Worm (Caenorhabditis elegans) whole organism, mixed stage, embryonic: ENCODE measurements around the gene sma-6.

Source experiments
- bed-3 ChIP-seq: fragments of 200-800 bp; sonication (Bioruptor generic); optimal IDR thresholded peaks from 3 replicates; lab custom pipeline; 2018; ENCODE audit warnings: mild to moderate bottlenecking, missing genetic modification characterization, moderate library complexity, missing compliant biosample characterization
- ces-1 ChIP-seq: fragments of 150-350 bp; optimal IDR thresholded peaks from 2 replicates; lab custom pipeline; 2014; ENCODE audit warnings: missing biosample characterization, missing genetic modification reagents, missing genetic modification characterization
- drap-1 ChIP-seq: fragments of 200-800 bp; sonication (Bioruptor generic); optimal IDR thresholded peaks from 3 replicates; lab custom pipeline; 2018; ENCODE audit warnings: mild to moderate bottlenecking, missing genetic modification characterization, missing compliant biosample characterization
- elt-3 ChIP-seq: fragments of 150-350 bp; optimal IDR thresholded peaks from 2 replicates; lab custom pipeline; 2014; ENCODE audit warnings: missing biosample characterization, missing genetic modification characterization
- lin-13 ChIP-seq: fragments of 150-350 bp; optimal IDR thresholded peaks from 2 replicates; lab custom pipeline; 2014; ENCODE audit warnings: missing biosample characterization, missing genetic modification characterization
- lsy-2 ChIP-seq: fragments of 150-350 bp; optimal IDR thresholded peaks from 2 replicates; lab custom pipeline; 2014; ENCODE audit warnings: missing biosample characterization, missing genetic modification characterization
- mep-1 ChIP-seq: fragments of 150-350 bp; optimal IDR thresholded peaks from 2 replicates; lab custom pipeline; 2017; ENCODE audit warnings: missing biosample characterization, missing genetic modification reagents, missing genetic modification characterization, inconsistent platforms
- nhr-237 ChIP-seq: fragments of 150-350 bp; optimal IDR thresholded peaks from 2 replicates; lab custom pipeline; 2014; ENCODE audit warnings: missing biosample characterization, missing genetic modification characterization
- nhr-28 ChIP-seq: fragments of 150-350 bp; optimal IDR thresholded peaks from 2 replicates; lab custom pipeline; 2014; ENCODE audit warnings: missing biosample characterization, missing genetic modification characterization
- pha-4 ChIP-seq: fragments of 150-350 bp; optimal IDR thresholded peaks from 2 replicates; lab custom pipeline; 2018; ENCODE audit warnings: missing biosample characterization, missing genetic modification reagents, missing genetic modification characterization
- unc-62 ChIP-seq: fragments of 150-350 bp; optimal IDR thresholded peaks from 2 replicates; lab custom pipeline; 2014; ENCODE audit warnings: missing biosample characterization, missing genetic modification reagents, missing genetic modification characterization
- ztf-11 ChIP-seq: fragments of 150-350 bp; optimal IDR thresholded peaks from 2 replicates; lab custom pipeline; 2014; ENCODE audit warnings: missing biosample characterization, missing genetic modification characterization

DNA sequence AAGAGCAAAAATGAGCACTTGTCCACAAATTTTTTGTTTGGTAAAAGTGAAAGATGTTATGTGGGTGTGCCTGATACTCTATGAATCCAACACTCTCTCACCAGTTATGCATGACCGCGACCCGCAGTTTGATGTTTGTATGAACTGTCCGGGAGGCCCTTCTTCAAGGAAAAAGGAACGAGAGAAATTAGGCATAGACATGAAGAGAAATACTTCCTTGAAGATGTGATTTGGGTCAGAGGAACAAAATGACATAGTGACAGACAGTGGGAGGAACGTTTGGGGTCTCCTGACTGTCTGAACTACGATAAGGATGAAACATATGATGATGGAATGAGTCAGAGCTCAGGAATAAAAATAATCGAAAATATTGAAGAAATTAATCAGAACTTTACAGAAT is 16.8 kb downstream of the sma-6 start:
- TF ChIP-seq elt-3 (tag; lab: Kevin White, UChicago) (no peak), unc-62 (no peak), lsy-2 (tag; lab: Kevin White, UChicago) (no peak), nhr-28 (tag; lab: Kevin White, UChicago) (no peak), lin-13 (tag; lab: Kevin White, UChicago) (no peak), bed-3 (GFP tag; lab: Kevin White, UChicago) (no peak), nhr-237 (tag; lab: Kevin White, UChicago) (no peak), drap-1 (GFP tag; lab: Kevin White, UChicago) (no peak), ces-1 (GFP tag; lab: Kevin White, UChicago) (no peak), mep-1 (tag; lab: Kevin White, UChicago) (no peak), pha-4 (tag; lab: Kevin White, UChicago) (no peak), ztf-11 (tag; lab: Kevin White, UChicago) (no peak)
